Fruit fly (Drosophila melanogaster): ENCODE results near the gene CG10514.

Gene CG10514

DNA sequence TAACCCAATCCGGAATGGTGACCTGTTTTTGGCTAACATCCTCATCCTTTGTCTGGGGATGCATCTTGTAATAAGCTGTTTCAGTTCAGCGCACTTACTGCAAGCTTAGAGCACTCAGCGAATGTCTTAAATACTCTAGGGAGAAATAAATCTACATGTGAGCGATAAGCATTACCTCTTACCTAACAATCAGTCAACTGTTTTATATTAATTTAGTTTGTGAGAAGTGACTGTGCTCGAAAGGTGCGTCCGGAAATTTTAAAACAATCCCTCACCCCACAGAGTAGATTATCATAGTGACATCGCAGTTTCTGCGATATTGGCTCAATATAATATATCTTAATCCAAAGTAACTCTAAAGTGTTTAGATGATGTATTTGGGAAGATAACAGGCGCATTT lies 38.4 kb upstream of the CG10514 start, which contains the start of gene CG10553:
Gene CG10553, minus strand, starts transcription at position 101 of the 400 bp plus-strand sequence.
- TF ChIP-seq EcR (GFP tag; optimal IDR thresholded peaks at IDR 0.05), result no peak
- TF ChIP-seq CG4496 (GFP tag; IDR thresholded peaks at IDR 0.05), result no peak
- no peak for TF ChIP-seq CG9948 (tag; optimal IDR thresholded peaks at IDR 0.05)
- TF ChIP-seq CG10348 (GFP tag; IDR thresholded peaks at IDR 0.05), result no peak
- TF ChIP-seq CG8301 (tag; optimal IDR thresholded peaks at IDR 0.05), result no peak
- TF ChIP-seq rn (GFP tag; IDR thresholded peaks at IDR 0.05), result no peak
- no peak for TF ChIP-seq Ets98B (GFP tag; IDR thresholded peaks at IDR 0.05)
- TF ChIP-seq D1 (tag; optimal IDR thresholded peaks at IDR 0.05), result no peak

DNA sequence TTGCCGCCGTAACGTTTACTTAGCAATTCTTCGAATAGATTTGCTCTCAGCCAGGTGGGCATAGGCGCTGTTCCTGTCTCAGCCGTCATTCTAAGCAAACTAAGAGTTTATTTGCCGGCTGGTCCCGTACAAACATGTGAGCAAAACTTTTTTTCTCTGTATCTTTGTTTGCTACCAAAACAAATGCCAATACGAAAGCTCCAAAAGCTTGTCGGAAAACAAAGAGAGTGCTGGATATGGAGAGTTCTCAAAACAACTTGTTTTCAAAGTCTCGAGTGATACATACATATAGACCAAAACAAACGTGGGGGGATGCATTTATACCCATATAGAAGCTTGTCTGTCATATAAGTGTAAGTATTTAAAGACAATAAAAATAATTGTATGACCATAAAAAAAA lies 36.4 kb upstream of the CG10514 start, which contains the start of gene CG10559:
Gene CG10559, minus strand, starts transcription at position 101 of the 400 bp plus-strand sequence.
- no peak for TF ChIP-seq CG17806 (tag; optimal IDR thresholded peaks at IDR 0.05)
- TF ChIP-seq CG13204 (GFP tag; optimal IDR thresholded peaks at IDR 0.05), result no peak
- TF ChIP-seq CG10348 (GFP tag; IDR thresholded peaks at IDR 0.05), result no peak
- TF ChIP-seq CG9948 (tag; optimal IDR thresholded peaks at IDR 0.05), result no peak
- TF ChIP-seq fd96Ca (GFP tag; IDR thresholded peaks at IDR 0.05), result no peak
- no peak for TF ChIP-seq D1 (tag; optimal IDR thresholded peaks at IDR 0.05)
- no peak for TF ChIP-seq CG4496 (GFP tag; IDR thresholded peaks at IDR 0.05)
- no peak for TF ChIP-seq CG8159 (tag; optimal IDR thresholded peaks at IDR 0.05)
- no peak for TF ChIP-seq CG12605 (GFP tag; IDR thresholded peaks at IDR 0.05)
- TF ChIP-seq rn (GFP tag; IDR thresholded peaks at IDR 0.05), result no peak

DNA sequence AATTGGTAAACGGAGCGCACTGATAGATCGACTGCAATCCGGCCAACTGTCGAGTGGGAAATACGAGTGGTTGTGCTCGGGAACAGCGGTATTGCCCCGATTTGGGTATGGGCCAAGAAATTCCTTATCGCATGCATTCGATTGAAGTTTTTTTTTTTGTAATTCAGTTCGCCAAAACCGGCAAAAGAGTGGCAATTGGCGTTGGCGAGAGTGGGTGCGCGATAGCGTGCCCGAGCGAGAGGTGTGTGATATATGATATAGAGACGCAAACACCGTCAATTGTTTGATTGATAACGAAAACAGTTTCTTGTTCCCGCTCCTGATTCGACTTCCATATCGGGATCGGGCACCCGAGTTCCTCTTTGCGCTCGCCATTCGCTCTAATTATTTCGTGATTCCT lies 34.1 kb upstream of the CG10514 start, which contains the start of gene CG31087:
Gene CG31087, minus strand, starts transcription at position 63 of the 400 bp plus-strand sequence.
- TF ChIP-seq EcR (GFP tag; optimal IDR thresholded peaks at IDR 0.05), result no peak
- no peak for TF ChIP-seq CG8301 (tag; optimal IDR thresholded peaks at IDR 0.05)
- TF ChIP-seq D1 (tag; optimal IDR thresholded peaks at IDR 0.05), result no peak
- TF ChIP-seq CG9948 (tag; optimal IDR thresholded peaks at IDR 0.05), result no peak
- TF ChIP-seq CG17806 (tag; optimal IDR thresholded peaks at IDR 0.05), result no peak
- TF ChIP-seq CG13204 (GFP tag; optimal IDR thresholded peaks at IDR 0.05), result no peak
- no peak for TF ChIP-seq Pif1A (GFP tag; optimal IDR thresholded peaks at IDR 0.05)
- TF ChIP-seq Snoo (tag; optimal IDR thresholded peaks at IDR 0.05), result no peak
- no peak for TF ChIP-seq CG10348 (GFP tag; IDR thresholded peaks at IDR 0.05)

DNA sequence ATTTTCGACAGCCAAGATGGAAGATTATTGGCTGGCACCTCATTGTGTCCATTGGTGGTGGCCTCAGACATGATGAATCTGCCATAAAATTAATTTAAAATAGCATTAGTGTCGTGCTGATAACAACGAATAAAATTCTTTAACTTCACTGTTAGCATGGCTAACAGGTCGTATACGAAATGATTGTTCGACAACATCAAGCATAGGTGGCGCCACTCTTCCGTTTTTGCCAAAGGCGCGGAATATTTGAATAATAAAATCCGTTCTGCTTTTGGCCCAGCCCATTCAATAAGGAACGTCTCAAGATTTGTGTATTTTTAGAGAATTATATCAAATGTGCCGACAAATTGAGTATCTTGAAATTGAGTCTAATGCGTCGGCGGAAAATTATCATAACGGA lies 32.9 kb upstream of the CG10514 start:
- TF ChIP-seq CG4496 (GFP tag; IDR thresholded peaks at IDR 0.05) (no peak), CG15710 (tag; optimal IDR thresholded peaks at IDR 0.05) (no peak), CG34367 (tag; optimal IDR thresholded peaks at IDR 0.05) (no peak), fd96Ca (GFP tag; IDR thresholded peaks at IDR 0.05) (no peak)

DNA sequence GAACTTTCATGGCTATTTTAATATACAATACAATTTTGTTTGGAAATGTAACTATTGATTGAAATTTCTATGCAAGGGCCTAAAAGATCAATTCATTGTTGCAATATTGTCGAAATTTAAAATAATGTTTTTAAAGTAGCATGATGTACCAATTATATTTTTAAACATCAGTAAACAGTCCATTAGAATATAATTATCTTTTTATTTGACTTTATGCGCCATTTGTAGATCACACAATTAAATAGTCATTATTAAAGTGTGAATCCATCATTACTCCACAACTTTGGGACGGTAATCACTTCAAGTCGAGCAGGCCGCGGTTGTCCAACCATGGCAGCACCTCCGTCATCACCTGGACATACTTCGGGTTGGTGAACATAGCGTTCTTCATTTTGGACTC lies 31.2 kb upstream of the CG10514 start, which contains the start of gene CG31099:
Gene CG31099, minus strand, starts transcription at position 101 of the 400 bp plus-strand sequence.
- TF ChIP-seq fd96Ca (GFP tag; IDR thresholded peaks at IDR 0.05), result no peak
- TF ChIP-seq CG34367 (tag; optimal IDR thresholded peaks at IDR 0.05), result no peak
- no peak for TF ChIP-seq CG15710 (tag; optimal IDR thresholded peaks at IDR 0.05)
- no peak for TF ChIP-seq CG10348 (GFP tag; IDR thresholded peaks at IDR 0.05)
- TF ChIP-seq Ets98B (GFP tag; IDR thresholded peaks at IDR 0.05), result no peak
- TF ChIP-seq Snoo (tag; optimal IDR thresholded peaks at IDR 0.05), result no peak
- no peak for TF ChIP-seq Pif1A (GFP tag; optimal IDR thresholded peaks at IDR 0.05)
- TF ChIP-seq CG8159 (tag; optimal IDR thresholded peaks at IDR 0.05), result no peak
- no peak for TF ChIP-seq CG12605 (GFP tag; IDR thresholded peaks at IDR 0.05)
- no peak for TF ChIP-seq CG8301 (tag; optimal IDR thresholded peaks at IDR 0.05)
- no peak for TF ChIP-seq CG14655 (GFP tag; optimal IDR thresholded peaks at IDR 0.05)
- TF ChIP-seq CG32121 (GFP tag; IDR thresholded peaks at IDR 0.05), result no peak
- no peak for TF ChIP-seq CG4496 (GFP tag; IDR thresholded peaks at IDR 0.05)
- no peak for TF ChIP-seq Pif1B (GFP tag; optimal IDR thresholded peaks at IDR 0.05)

DNA sequence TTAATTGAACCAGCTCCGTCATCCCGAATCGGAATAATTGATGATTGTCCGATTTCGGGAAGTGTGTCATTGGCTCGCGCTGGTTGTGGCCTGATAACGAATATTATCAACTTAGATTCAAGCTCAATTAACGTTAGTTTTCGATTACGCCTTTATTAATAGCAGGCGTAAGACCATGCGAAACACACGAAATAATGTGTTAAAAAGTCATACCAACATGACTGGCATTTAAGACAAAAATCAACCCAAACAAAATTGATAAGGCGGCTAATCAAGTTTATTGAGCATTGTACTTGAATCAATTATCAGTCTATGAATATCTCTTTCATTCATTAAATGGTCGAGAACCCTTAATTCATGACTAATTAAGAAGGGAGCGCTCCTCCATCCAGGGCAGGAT lies 29.5 kb upstream of the CG10514 start:
- TF ChIP-seq CG32121 (GFP tag; IDR thresholded peaks at IDR 0.05) (no peak), CG4496 (GFP tag; IDR thresholded peaks at IDR 0.05) (no peak), Pif1B (GFP tag; optimal IDR thresholded peaks at IDR 0.05) (no peak), D1 (tag; optimal IDR thresholded peaks at IDR 0.05) (no peak)

DNA sequence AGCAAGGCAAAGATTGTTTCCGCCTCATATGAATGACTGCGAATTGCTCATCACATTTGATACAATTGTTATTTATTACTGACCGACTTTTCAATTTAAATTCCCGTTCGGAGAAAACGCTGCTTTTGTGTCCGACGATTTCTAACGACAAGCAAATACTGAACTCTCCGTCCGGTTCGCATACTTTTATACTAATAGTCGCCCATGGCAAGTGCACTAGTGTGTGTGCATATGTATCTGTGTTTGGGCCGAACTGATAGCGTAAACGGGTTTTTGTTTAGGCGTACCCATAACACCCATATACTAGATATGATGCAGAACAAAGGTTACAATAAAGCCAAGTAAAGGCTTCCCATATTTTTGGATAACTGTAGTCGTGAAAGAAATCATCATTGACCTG lies 28.6 kb upstream of the CG10514 start, which contains the start of gene CG10550:
Gene CG10550, minus strand, starts transcription at position 164 of the 400 bp plus-strand sequence.
- TF ChIP-seq CG8301 (tag; optimal IDR thresholded peaks at IDR 0.05) (no peak), CG17806 (tag; optimal IDR thresholded peaks at IDR 0.05) (no peak), CG14655 (GFP tag; optimal IDR thresholded peaks at IDR 0.05) (no peak), Pif1A (GFP tag; optimal IDR thresholded peaks at IDR 0.05) (no peak), rn (GFP tag; IDR thresholded peaks at IDR 0.05) (no peak), CG8159 (tag; optimal IDR thresholded peaks at IDR 0.05) (no peak), CG10348 (GFP tag; IDR thresholded peaks at IDR 0.05) (no peak), CG9948 (tag; optimal IDR thresholded peaks at IDR 0.05) (no peak), CG4496 (GFP tag; IDR thresholded peaks at IDR 0.05) (no peak), CG34367 (tag; optimal IDR thresholded peaks at IDR 0.05) (no peak), EcR (GFP tag; optimal IDR thresholded peaks at IDR 0.05) (no peak), D1 (tag; optimal IDR thresholded peaks at IDR 0.05) (no peak), fd96Ca (GFP tag; IDR thresholded peaks at IDR 0.05) (no peak), CG32121 (GFP tag; IDR thresholded peaks at IDR 0.05) (no peak), gl (tag; optimal IDR thresholded peaks at IDR 0.05) (no peak), CG15710 (tag; optimal IDR thresholded peaks at IDR 0.05) (no peak), CG12605 (GFP tag; IDR thresholded peaks at IDR 0.05) (no peak)
